Fruit fly (Drosophila melanogaster): ENCODE data around the gene CG14401.

- TF ChIP-seq usp (GFP tag; optimal IDR thresholded peaks at IDR 0.05) (no peak), Mio (GFP tag; optimal IDR thresholded peaks at IDR 0.05) (no peak), lola (GFP tag; optimal IDR thresholded peaks at IDR 0.05) (no peak), tai (GFP tag; optimal IDR thresholded peaks at IDR 0.05) (peak; percentile 54), br (GFP tag; optimal IDR thresholded peaks at IDR 0.05) (peak; percentile 67), dl (GFP tag; optimal IDR thresholded peaks at IDR 0.05; ENCODE audit: insufficient read depth in 1 of 2, partially characterized antibody in 2 of 2) (no peak), OdsH (GFP tag; optimal IDR thresholded peaks at IDR 0.05) (peak; percentile 66), brk (GFP tag; optimal IDR thresholded peaks at IDR 0.05) (peak; percentile 41), dmrt93B (GFP tag; optimal IDR thresholded peaks at IDR 0.05) (no peak), pan (optimal IDR thresholded peaks at IDR 0.05) (no peak), h (GFP tag; optimal IDR thresholded peaks at IDR 0.05) (peak; percentile 81), Myc (optimal IDR thresholded peaks at IDR 0.05) (no peak)
Measured at dm6 chr2L:20918056-20918674, 48.5 kb downstream of the CG14401 start.

Measured in whole organism, wandering third instar larva.